Fruit fly (Drosophila melanogaster) whole organism, wandering third instar larva: ENCODE data around the gene CG42633.

ENCODE experiments used
- CG9705 ChIP-seq: fragments of 200-800 bp; sonication (Bioruptor generic); optimal IDR thresholded peaks from 2 replicates; lab custom pipeline; 2018; ENCODE audit warnings: missing biosample characterization, mild to moderate bottlenecking, missing genetic modification characterization
- HLH106 ChIP-seq: fragments of 200-800 bp; optimal IDR thresholded peaks from 3 replicates; lab custom pipeline; 2019; ENCODE audit warnings: missing biosample characterization, mild to moderate bottlenecking, missing genetic modification characterization, moderate library complexity
- Hr78 ChIP-seq: fragments of >200 bp; optimal IDR thresholded peaks from 2 replicates; lab custom pipeline; 2017; ENCODE audit warnings: missing biosample characterization, missing genetic modification characterization
- Myc ChIP-seq: fragments of >200 bp; optimal IDR thresholded peaks from 2 replicates; lab custom pipeline; 2017
- Rel ChIP-seq, 2 experiments: fragments of 200-800 bp; sonication (Bioruptor generic) in 1 of 2; optimal IDR thresholded peaks; 2 replicates in 1 of 2; 3 replicates in 1 of 2; lab custom pipeline; 2016 to 2019; ENCODE audit warnings: mild to moderate bottlenecking in 2 of 2, missing biosample characterization in 2 of 2, missing genetic modification characterization in 2 of 2, moderate library complexity in 1 of 2
- h ChIP-seq: fragments of 200-800 bp; sonication (Bioruptor generic); optimal IDR thresholded peaks from 3 replicates; lab custom pipeline; 2016; ENCODE audit warnings: missing biosample characterization, mild to moderate bottlenecking, missing genetic modification characterization
- jim ChIP-seq: fragments of 175-275, 200-325 bp; sonication (Bioruptor generic); optimal IDR thresholded peaks from 2 replicates; lab custom pipeline; 2016; ENCODE audit warnings: missing biosample characterization, mild to moderate bottlenecking, missing genetic modification characterization
- lola ChIP-seq: fragments of >200 bp; optimal IDR thresholded peaks from 2 replicates; lab custom pipeline; 2017; ENCODE audit warnings: missing biosample characterization, missing genetic modification characterization
- pan ChIP-seq: fragments of >200 bp; optimal IDR thresholded peaks from 2 replicates; lab custom pipeline; 2017
- psq ChIP-seq: fragments of 200-800 bp; sonication (Bioruptor generic); optimal IDR thresholded peaks from 3 replicates; lab custom pipeline; 2017; ENCODE audit warnings: missing biosample characterization, mild to moderate bottlenecking, missing genetic modification characterization, moderate library complexity
- tai ChIP-seq: sonication (Bioruptor generic); optimal IDR thresholded peaks from 2 replicates; lab custom pipeline; 2016; ENCODE audit warnings: missing biosample characterization, missing genetic modification characterization
- usp ChIP-seq: fragments of >200 bp; optimal IDR thresholded peaks from 2 replicates; lab custom pipeline; 2017; ENCODE audit warnings: missing biosample characterization, missing genetic modification characterization

DNA sequence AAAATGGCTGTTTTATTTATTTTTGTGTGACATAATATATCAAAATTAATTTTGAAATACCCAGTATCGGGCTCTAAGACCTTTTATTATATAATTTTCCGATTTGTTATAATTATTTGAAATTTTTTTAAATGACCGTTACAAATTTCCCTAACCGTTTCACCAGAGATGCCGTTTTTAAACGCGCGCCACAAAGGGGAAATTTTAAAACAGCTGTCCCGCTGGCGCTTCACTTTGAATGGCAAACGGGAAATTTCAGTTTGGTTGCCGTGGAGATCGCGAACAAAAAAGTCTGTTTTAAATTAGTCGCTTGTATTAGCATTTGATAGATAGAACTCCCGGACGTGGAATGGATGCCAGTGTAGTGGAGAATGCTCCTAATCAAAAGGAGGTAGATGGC lies 33.0 kb upstream of the CG42633 start, which contains the start of the genes CG14693 and TTLL15:
- TF ChIP-seq psq (GFP tag; lab: Kevin White, UChicago) (no peak), CG9705 (no peak), lola (GFP tag; lab: Kevin White, UChicago) (no peak), usp (GFP tag; lab: Kevin White, UChicago) (no peak), Myc (lab: Kevin White, UChicago) (peak; percentile 48), pan (lab: Kevin White, UChicago) (no peak), h (GFP tag; lab: Kevin White, UChicago) (no peak), jim (GFP tag; lab: Kevin White, UChicago) (no peak), Rel (GFP tag; optimal IDR thresholded peaks at IDR 0.05; lab: Kevin White, UChicago) (no peak), Rel (tag; optimal IDR thresholded peaks at IDR 0.05; lab: Kevin White, UChicago) (no peak), HLH106 (tag; lab: Kevin White, UChicago) (no peak), tai (GFP tag; lab: Kevin White, UChicago) (no peak), Hr78 (GFP tag; lab: Kevin White, UChicago) (no peak)
